Worm (Caenorhabditis elegans): ENCODE measurements around the gene ucp-4.

The ucp-4 gene

DNA sequence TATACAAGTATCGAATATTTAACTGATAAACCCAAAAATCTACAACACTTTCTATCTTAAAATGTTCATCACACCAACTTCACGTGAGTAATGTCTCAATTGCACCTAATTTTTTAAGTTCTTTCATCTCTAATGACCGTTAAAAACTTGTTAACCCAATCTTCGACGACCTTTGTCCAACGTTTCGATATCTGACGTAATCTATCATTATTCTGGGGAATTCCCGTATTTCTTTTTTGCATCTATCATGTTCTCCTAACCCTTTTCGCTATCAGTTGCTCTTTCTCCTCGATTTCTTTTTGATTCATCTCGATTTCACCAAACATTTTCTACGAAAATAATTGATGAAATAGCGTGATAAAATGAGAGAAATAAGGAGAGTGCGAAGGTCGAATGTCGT is 6.4 kb upstream of the ucp-4 start (continued):
- no peak for TF ChIP-seq dsc-1 (tag; optimal IDR thresholded peaks at IDR 0.05)
- TF ChIP-seq ceh-8 (GFP tag; optimal IDR thresholded peaks at IDR 0.05): no peak
- peak; percentile 15 for TF ChIP-seq nhr-20 (tag; optimal IDR thresholded peaks at IDR 0.05)
- no peak for TF ChIP-seq tlp-1 (tag; optimal IDR thresholded peaks at IDR 0.05)
- no peak for TF ChIP-seq hlh-4 (tag; optimal IDR thresholded peaks at IDR 0.05)
- no peak for TF ChIP-seq ama-1 (optimal IDR thresholded peaks at IDR 0.05)

DNA sequence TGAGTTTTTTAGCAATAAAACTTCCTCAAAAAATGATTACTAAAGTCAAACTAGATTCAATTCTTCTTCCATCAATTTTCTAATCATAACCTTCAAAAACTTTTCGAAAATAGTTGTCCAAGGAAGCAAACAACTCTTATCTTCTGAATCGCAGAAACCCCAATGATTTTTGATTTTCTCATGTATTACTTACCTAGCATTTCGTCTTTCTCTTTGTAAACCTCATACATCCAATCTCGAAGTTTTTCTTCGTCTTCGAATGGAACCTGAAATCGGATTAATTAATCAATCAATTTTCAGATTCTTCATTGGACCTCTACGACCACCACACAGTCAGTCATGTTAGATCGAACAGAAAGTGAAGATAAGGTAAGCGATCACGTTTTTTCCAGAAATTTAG is 5.4 kb upstream of the ucp-4 start, which contains the start of gene K07B1.4:
K07B1.4 (plus strand) TSS at position 301 of the 400 bp plus-strand sequence.
- TF ChIP-seq C16A3.4 (tag; optimal IDR thresholded peaks at IDR 0.05): no peak
- no peak for TF ChIP-seq sptf-1 (tag; optimal IDR thresholded peaks at IDR 0.05)
- TF ChIP-seq alr-1 (tag; optimal IDR thresholded peaks at IDR 0.05; ENCODE audit: borderline replicate concordance): no peak
- no peak for TF ChIP-seq pqm-1 (tag; optimal IDR thresholded peaks at IDR 0.05)
- no peak for TF ChIP-seq ztf-4 (tag; optimal IDR thresholded peaks at IDR 0.05)
- no peak for TF ChIP-seq aha-1 (tag; optimal IDR thresholded peaks at IDR 0.05)
- no peak for TF ChIP-seq nhr-90 (tag; optimal IDR thresholded peaks at IDR 0.05; ENCODE audit: poor library complexity)
- TF ChIP-seq mep-1 (tag; optimal IDR thresholded peaks at IDR 0.05): no peak
- no peak for TF ChIP-seq hpl-2 (GFP tag; optimal IDR thresholded peaks at IDR 0.05)
- no peak for TF ChIP-seq efl-1 (optimal IDR thresholded peaks at IDR 0.05)
- no peak for TF ChIP-seq efl-1 (GFP tag; optimal IDR thresholded peaks at IDR 0.05 in 1 of 2)
- no peak for TF ChIP-seq lin-39 (tag; optimal IDR thresholded peaks at IDR 0.05)
- TF ChIP-seq nhr-47 (tag; optimal IDR thresholded peaks at IDR 0.05): no peak
- no peak for TF ChIP-seq sup-37 (GFP tag; optimal IDR thresholded peaks at IDR 0.05)
- no peak for TF ChIP-seq fkh-4 (tag; optimal IDR thresholded peaks at IDR 0.05; ENCODE audit: borderline replicate concordance)
- no peak for TF ChIP-seq ces-1 (GFP tag; optimal IDR thresholded peaks at IDR 0.05)
- no peak for TF ChIP-seq dsc-1 (tag; optimal IDR thresholded peaks at IDR 0.05)
- TF ChIP-seq dpl-1 (GFP tag; optimal IDR thresholded peaks at IDR 0.05): no peak
- no peak for TF ChIP-seq unc-130 (tag; optimal IDR thresholded peaks at IDR 0.05)
- TF ChIP-seq C04F5.9 (tag; optimal IDR thresholded peaks at IDR 0.05): no peak
- TF ChIP-seq ets-5 (GFP tag; IDR thresholded peaks at IDR 0.05): no peak

DNA sequence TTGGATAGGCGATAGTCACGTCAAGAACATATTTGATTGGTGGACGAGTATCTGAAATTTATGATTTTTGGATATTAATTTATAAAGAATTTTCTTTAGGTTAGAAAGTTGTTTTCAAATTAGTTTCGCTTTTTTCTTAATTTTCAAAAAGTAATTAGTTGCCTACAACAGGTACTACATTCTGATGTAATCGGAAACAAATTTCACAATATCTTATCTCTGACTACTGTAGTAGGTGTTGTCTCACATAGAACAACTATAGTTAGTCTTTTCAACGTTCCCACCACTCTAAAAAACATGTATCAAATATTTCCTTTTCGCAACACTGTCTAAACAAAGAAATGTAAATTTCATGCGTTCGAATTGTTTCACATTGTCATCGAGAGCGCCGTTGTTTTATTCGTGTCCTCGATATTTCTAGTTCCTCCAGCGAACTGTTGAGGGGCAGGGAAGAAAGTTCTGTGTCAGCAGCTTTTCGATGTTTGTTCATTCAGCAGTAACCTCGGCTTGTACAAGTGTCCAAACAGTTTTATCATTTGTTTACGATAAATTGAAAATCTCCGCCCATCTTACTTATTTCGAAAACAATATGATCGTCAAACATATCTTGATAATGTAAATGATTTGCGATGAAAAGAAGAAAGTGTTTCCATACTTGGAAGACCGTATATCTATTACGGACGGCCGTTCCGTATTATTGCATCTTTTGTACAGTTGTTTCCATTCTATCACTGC is 4.7 kb upstream of the ucp-4 start:
- TF ChIP-seq nhr-84 (tag; optimal IDR thresholded peaks at IDR 0.05) (no peak), lin-14 (GFP tag; optimal IDR thresholded peaks at IDR 0.05) (no peak), vab-15 (tag; optimal IDR thresholded peaks at IDR 0.05) (no peak), unc-62 (GFP tag; optimal IDR thresholded peaks at IDR 0.05) (no peak), efl-1 (optimal IDR thresholded peaks at IDR 0.05) (no peak), efl-1 (GFP tag; optimal IDR thresholded peaks at IDR 0.05 in 1 of 2) (peak in 1 of 2 experiments; percentile 63), blmp-1 (tag; optimal IDR thresholded peaks at IDR 0.05) (peak; percentile 36), mab-9 (GFP tag; IDR thresholded peaks at IDR 0.05) (no peak), sup-37 (GFP tag; optimal IDR thresholded peaks at IDR 0.05) (no peak), C34B4.2 (tag; optimal IDR thresholded peaks at IDR 0.05) (no peak), lin-39 (tag; optimal IDR thresholded peaks at IDR 0.05) (no peak), hlh-4 (tag; optimal IDR thresholded peaks at IDR 0.05) (no peak), ces-1 (GFP tag; optimal IDR thresholded peaks at IDR 0.05) (no peak)

DNA sequence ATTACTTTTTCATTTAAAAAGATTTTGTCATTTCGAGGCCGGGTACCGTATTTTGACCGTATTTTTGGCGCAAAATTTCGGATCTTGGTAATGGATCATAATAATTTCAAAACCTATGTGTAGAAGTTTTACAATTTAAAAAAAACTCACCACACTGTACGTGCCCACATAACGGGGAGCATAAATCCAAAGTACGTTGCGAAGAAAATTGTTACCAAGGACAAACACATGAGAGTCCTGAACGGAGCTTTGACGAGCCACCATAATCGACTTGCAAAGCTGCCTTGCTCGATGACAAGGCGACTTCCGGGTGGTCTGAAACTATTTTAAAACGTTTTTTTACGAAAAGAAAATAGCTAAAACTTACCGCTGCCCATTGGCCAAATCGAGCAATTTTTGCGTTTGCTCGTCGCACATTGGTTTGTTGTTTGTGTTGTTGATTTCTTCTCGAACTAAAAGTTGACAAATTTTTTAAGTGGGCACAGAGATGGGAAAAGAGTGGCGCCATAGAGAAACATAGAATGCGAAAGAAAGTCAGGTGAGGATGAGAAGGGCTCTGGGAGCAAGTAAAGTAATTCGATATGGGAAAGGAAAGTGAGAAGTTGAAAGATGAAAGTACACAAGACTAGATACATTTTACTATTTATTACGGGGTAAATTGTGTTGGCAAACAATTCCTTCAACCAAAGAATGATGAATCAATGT is 1.3 kb upstream of the ucp-4 start:
- TF ChIP-seq vab-15 (tag; optimal IDR thresholded peaks at IDR 0.05): no peak
- no peak for TF ChIP-seq lin-14 (GFP tag; optimal IDR thresholded peaks at IDR 0.05)
- no peak for TF ChIP-seq C34B4.2 (tag; optimal IDR thresholded peaks at IDR 0.05)
- no peak for TF ChIP-seq unc-98 (GFP tag; IDR thresholded peaks at IDR 0.05)
- no peak for TF ChIP-seq ztf-11 (tag; optimal IDR thresholded peaks at IDR 0.05)
- no peak for TF ChIP-seq ceh-88 (GFP tag; IDR thresholded peaks at IDR 0.05)
- TF ChIP-seq sup-37 (GFP tag; optimal IDR thresholded peaks at IDR 0.05): no peak
- TF ChIP-seq ceh-90 (tag; optimal IDR thresholded peaks at IDR 0.05): no peak
- TF ChIP-seq ceh-63 (GFP tag; optimal IDR thresholded peaks at IDR 0.05): no peak
- TF ChIP-seq elt-2 (tag; optimal IDR thresholded peaks at IDR 0.05): no peak
- TF ChIP-seq dpl-1 (GFP tag; optimal IDR thresholded peaks at IDR 0.05): no peak
- TF ChIP-seq C16A3.4 (tag; optimal IDR thresholded peaks at IDR 0.05): no peak
- TF ChIP-seq ama-1 (optimal IDR thresholded peaks at IDR 0.05): no peak
- TF ChIP-seq lin-15B (tag; optimal IDR thresholded peaks at IDR 0.05): no peak
- no peak for TF ChIP-seq lsy-2 (tag; optimal IDR thresholded peaks at IDR 0.05)
